Worm (Caenorhabditis elegans): ENCODE measurements around the gene F31E3.6.
A peak's percentile ranks its signal among the peaks of the same experiment; 100 is the strongest.

F31E3.6 gene

ce11 chrIII:6969781-6970342, 12.0 kb upstream of the F31E3.6 start:
- TF ChIP-seq pbrm-1 (GFP tag; IDR thresholded peaks at IDR 0.05): no peak
- TF ChIP-seq hmg-1.2 (GFP tag; IDR thresholded peaks at IDR 0.05): peak; percentile 51
- no peak for TF ChIP-seq somi-1 (GFP tag; optimal IDR thresholded peaks at IDR 0.05)
- no peak for TF ChIP-seq cebp-1 (GFP tag; IDR thresholded peaks at IDR 0.05)
- peak; percentile 51 for TF ChIP-seq cebp-1 (tag; optimal IDR thresholded peaks at IDR 0.05)
- TF ChIP-seq ceh-79 (tag; optimal IDR thresholded peaks at IDR 0.05): peak; percentile 32
- no peak for TF ChIP-seq lir-1 (GFP tag; conservative IDR thresholded peaks at IDR 0.05)
- peak; percentile 67 for TF ChIP-seq D2030.7 (GFP tag; IDR thresholded peaks at IDR 0.05)
- TF ChIP-seq nhr-80 (tag; optimal IDR thresholded peaks at IDR 0.05): no peak
- peak; percentile 33 for TF ChIP-seq zim-3 (tag; optimal IDR thresholded peaks at IDR 0.05)
- TF ChIP-seq egrh-3 (GFP tag; IDR thresholded peaks at IDR 0.05): no peak
- no peak for TF ChIP-seq nfya-1 (tag; optimal IDR thresholded peaks at IDR 0.05; ENCODE audit: borderline replicate concordance, insufficient read depth)
- peak; percentile 97 for TF ChIP-seq F49E8.2 (tag; optimal IDR thresholded peaks at IDR 0.05; ENCODE audit: insufficient read depth)
- TF ChIP-seq ceh-91 (GFP tag; IDR thresholded peaks at IDR 0.05): no peak
- no peak for TF ChIP-seq zfh-2 (GFP tag; conservative IDR thresholded peaks at IDR 0.05)
- TF ChIP-seq madf-10 (tag; optimal IDR thresholded peaks at IDR 0.05): no peak
- peak; percentile 92 for TF ChIP-seq him-1 (tag; optimal IDR thresholded peaks at IDR 0.05)
- no peak for TF ChIP-seq ztf-28 (GFP tag; IDR thresholded peaks at IDR 0.05)
- TF ChIP-seq chd-7 (tag; optimal IDR thresholded peaks at IDR 0.05): no peak
- peak; percentile 12; the same call in 1 of the 2 replicates for TF ChIP-seq ceh-100 (GFP tag; IDR thresholded peaks at IDR 0.05)
- TF ChIP-seq mes-4 (tag; optimal IDR thresholded peaks at IDR 0.05): no peak
- TF ChIP-seq ekl-4 (GFP tag; IDR thresholded peaks at IDR 0.05): peak; percentile 85
- no peak for TF ChIP-seq ZK185.1 (tag; optimal IDR thresholded peaks at IDR 0.05; ENCODE audit: poor library complexity, severe bottlenecking)
- peak; percentile 89 for TF ChIP-seq snpc-3.4 (tag; optimal IDR thresholded peaks at IDR 0.05)
- no peak for TF ChIP-seq sdz-38 (tag; optimal IDR thresholded peaks at IDR 0.05)
- no peak for TF ChIP-seq akir-1 (GFP tag; optimal IDR thresholded peaks at IDR 0.05)
- TF ChIP-seq gei-17 (GFP tag; optimal IDR thresholded peaks at IDR 0.05): no peak
- TF ChIP-seq lin-35 (GFP tag; optimal IDR thresholded peaks at IDR 0.05): peak in 2 of 3 experiments; percentile 48 to 59
- TF ChIP-seq lin-26 (GFP tag; IDR thresholded peaks at IDR 0.05): peak; percentile 81; the same call in 1 of the 2 replicates
- no peak for TF ChIP-seq lag-1 (GFP tag; IDR thresholded peaks at IDR 0.05)
- no peak for TF ChIP-seq ceh-40 (GFP tag; IDR thresholded peaks at IDR 0.05)
- TF ChIP-seq unc-62 (GFP tag; optimal IDR thresholded peaks at IDR 0.05): no peak
- no peak for TF ChIP-seq xnd-1 (tag; optimal IDR thresholded peaks at IDR 0.05)
- TF ChIP-seq K11D2.4 (GFP tag; IDR thresholded peaks at IDR 0.05): no peak
- TF ChIP-seq atf-7 (tag; optimal IDR thresholded peaks at IDR 0.05): no peak
- TF ChIP-seq ztf-18 (tag; optimal IDR thresholded peaks at IDR 0.05): no peak
- TF ChIP-seq F10E7.11 (tag; optimal IDR thresholded peaks at IDR 0.05): no peak
- TF ChIP-seq F52B5.7 (tag; optimal IDR thresholded peaks at IDR 0.05): peak; percentile 14
- TF ChIP-seq die-1 (tag; optimal IDR thresholded peaks at IDR 0.05): peak; percentile 26
- 0 out of 2 replicates have a peak, but pooled peaks have one; percentile 62 for TF ChIP-seq nfyb-1 (GFP tag; IDR thresholded peaks at IDR 0.05)
- no peak for TF ChIP-seq F22D6.2 (tag; optimal IDR thresholded peaks at IDR 0.05)
- TF ChIP-seq attf-5 (GFP tag; optimal IDR thresholded peaks at IDR 0.05): no peak
- TF ChIP-seq fkh-3 (tag; optimal IDR thresholded peaks at IDR 0.05): no peak
- peak; percentile 45 for TF ChIP-seq snpc-1.1 (tag; optimal IDR thresholded peaks at IDR 0.05; ENCODE audit: insufficient read depth)
- no peak for TF ChIP-seq ccch-3 (GFP tag; optimal IDR thresholded peaks at IDR 0.05)
- TF ChIP-seq tbx-9 (tag; optimal IDR thresholded peaks at IDR 0.05; ENCODE audit: borderline replicate concordance): no peak
- peak; percentile 92 for TF ChIP-seq hrde-1 (tag; optimal IDR thresholded peaks at IDR 0.05; ENCODE audit: borderline replicate concordance)
- TF ChIP-seq T07F8.4 (tag; optimal IDR thresholded peaks at IDR 0.05): no peak

Measured in whole organism, young adult.